Worm (Caenorhabditis elegans) whole organism, early embryonic: ENCODE results near the gene K01G12.3.

ENCODE experiments used
- B0310.2 ChIP-seq: sonication (generic microtip); optimal IDR thresholded peaks from 2 replicates; lab custom pipeline; 2016; ENCODE audit warnings: mild to moderate bottlenecking, missing genetic modification characterization, missing compliant biosample characterization
- F13C5.2 ChIP-seq: sonication (generic microtip); optimal IDR thresholded peaks from 2 replicates; lab custom pipeline; 2017; ENCODE audit warnings: mild to moderate bottlenecking, missing genetic modification characterization, inconsistent platforms, missing compliant biosample characterization
- aly-1 ChIP-seq: sonication (generic microtip); optimal IDR thresholded peaks from 2 replicates; lab custom pipeline; 2016; ENCODE audit warnings: missing genetic modification characterization, missing compliant biosample characterization
- ama-1 ChIP-seq: fragments of 150-350 bp; optimal IDR thresholded peaks from 2 replicates; lab custom pipeline; 2014
- ceh-13 ChIP-seq: fragments of 200-800 bp; sonication (Bioruptor generic); optimal IDR thresholded peaks from 2 replicates; lab custom pipeline; 2018; ENCODE audit warnings: mild to moderate bottlenecking, missing genetic modification characterization, missing compliant biosample characterization
- ceh-36 ChIP-seq: sonication (generic microtip); optimal IDR thresholded peaks from 2 replicates; lab custom pipeline; 2016; ENCODE audit warnings: missing genetic modification characterization, inconsistent platforms, missing compliant biosample characterization
- ets-7 ChIP-seq: sonication (generic microtip); optimal IDR thresholded peaks from 2 replicates; lab custom pipeline; 2016; ENCODE audit warnings: missing genotype, missing genetic modification characterization, missing compliant biosample characterization
- flt-1 ChIP-seq: fragments of 200-800 bp; sonication (Bioruptor generic); IDR thresholded peaks from 2 replicates; pipeline ENCODE4 v1.3.6; 2022; ENCODE audit warnings: missing genetic modification characterization, missing compliant biosample characterization
- hmbx-1 ChIP-seq: sonication (generic microtip); optimal IDR thresholded peaks from 2 replicates; lab custom pipeline; 2016; ENCODE audit warnings: mild to moderate bottlenecking, missing genetic modification characterization, missing compliant biosample characterization
- hmg-4 ChIP-seq: fragments of 200-800 bp; sonication (Bioruptor generic); optimal IDR thresholded peaks from 2 replicates; lab custom pipeline; 2018; ENCODE audit warnings: mild to moderate bottlenecking, missing genetic modification characterization, missing compliant biosample characterization
- hnd-1 ChIP-seq: sonication (generic microtip); optimal IDR thresholded peaks from 2 replicates; lab custom pipeline; 2016; ENCODE audit warnings: missing genetic modification characterization, missing compliant biosample characterization
- pes-1 ChIP-seq: fragments of 200-800 bp; sonication (Bioruptor generic); IDR thresholded peaks from 2 replicates; pipeline ENCODE4 v1.3.6; 2022; ENCODE audit warnings: missing genetic modification reagents, missing genetic modification characterization, missing compliant biosample characterization
- scrt-1 ChIP-seq: fragments of 200-800 bp; sonication (Bioruptor generic); IDR thresholded peaks from 2 replicates; pipeline ENCODE4 v1.3.6; 2022; ENCODE audit warnings: missing genetic modification characterization, missing compliant biosample characterization
- sea-1 ChIP-seq: fragments of 200-800 bp; sonication (Bioruptor generic); conservative IDR thresholded peaks from 2 replicates; pipeline ENCODE4 v1.3.6; 2022; ENCODE audit warnings: missing genetic modification characterization, missing compliant biosample characterization
- tbx-11 ChIP-seq: fragments of 200-800 bp; sonication (Bioruptor generic); IDR thresholded peaks from 2 replicates; pipeline ENCODE4 v1.3.6; 2022; ENCODE audit warnings: missing genetic modification characterization, missing compliant biosample characterization
- tbx-37 ChIP-seq: fragments of 200-800 bp; sonication (Bioruptor generic); conservative IDR thresholded peaks from 2 replicates; pipeline ENCODE4 v1.3.6; 2022; ENCODE audit warnings: missing genetic modification reagents, missing genetic modification characterization, missing compliant biosample characterization
- tra-4 ChIP-seq: sonication (generic microtip); optimal IDR thresholded peaks from 2 replicates; lab custom pipeline; 2017; ENCODE audit warnings: missing genetic modification characterization, missing compliant biosample characterization

Gene K01G12.3

ce11 chrIV:14193196-14193595 lies at the start of gene K01G12.3:
K01G12.3 (plus strand) TSS chrIV:14193496.
- TF ChIP-seq tbx-11 (GFP tag; lab: Robert Waterston, UW) (no peak), hmg-4 (GFP tag; lab: Kevin White, UChicago) (no peak), sea-1 (GFP tag; lab: Robert Waterston, UW) (no peak), ceh-13 (GFP tag; lab: Kevin White, UChicago) (no peak), ceh-36 (tag; lab: Kevin White, UChicago) (no peak), pes-1 (no peak), aly-1 (tag; lab: Kevin White, UChicago) (no peak), B0310.2 (tag; lab: Kevin White, UChicago) (no peak), F13C5.2 (tag; lab: Kevin White, UChicago) (no peak), tra-4 (tag; lab: Kevin White, UChicago) (no peak), hmbx-1 (tag; lab: Kevin White, UChicago) (no peak)

- TF ChIP-seq ets-7 (tag; lab: Kevin White, UChicago) (no peak), ceh-13 (GFP tag; lab: Kevin White, UChicago) (no peak), tra-4 (tag; lab: Kevin White, UChicago) (no peak), ceh-36 (tag; lab: Kevin White, UChicago) (no peak), tbx-37 (GFP tag; lab: Robert Waterston, UW) (no peak), F13C5.2 (tag; lab: Kevin White, UChicago) (no peak), hnd-1 (tag; lab: Kevin White, UChicago) (no peak), tbx-11 (GFP tag; lab: Robert Waterston, UW) (no peak), hmbx-1 (tag; lab: Kevin White, UChicago) (no peak), pes-1 (no peak), aly-1 (tag; lab: Kevin White, UChicago) (no peak), scrt-1 (GFP tag; lab: Robert Waterston, UW) (no peak), hmg-4 (GFP tag; lab: Kevin White, UChicago) (no peak), ama-1 (lab: Kevin White, UChicago) (no peak), B0310.2 (tag; lab: Kevin White, UChicago) (no peak), flt-1 (GFP tag; lab: Robert Waterston, UW) (no peak)
These were observed 47.7 kb upstream of the K01G12.3 start, which contains the start of gene oac-37 for ce11 chrIV:14145594-14145993. oac-37 (plus strand) TSS chrIV:14145894.

DNA sequence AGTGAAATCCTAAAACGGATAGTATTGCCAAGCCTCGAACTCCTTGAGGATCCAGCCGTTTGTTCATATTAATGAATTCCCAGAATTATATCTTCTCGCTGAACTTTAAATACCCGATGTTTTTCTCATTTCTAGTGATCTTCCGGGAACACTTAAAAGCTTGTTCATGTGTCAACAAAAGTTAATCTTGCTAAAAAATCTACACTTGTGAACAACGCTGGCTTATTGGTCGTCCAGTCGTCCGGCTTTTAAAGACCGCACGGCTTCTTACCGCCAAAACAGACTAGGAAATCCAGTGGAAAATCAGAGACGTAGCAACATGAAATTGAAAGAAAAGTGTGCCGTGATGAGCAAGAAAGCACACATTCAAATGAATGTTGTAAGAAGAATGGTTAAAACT lies 40.0 kb upstream of the K01G12.3 start, which contains the start of gene oac-38:
Gene oac-38 (minus strand): TSS at position 101 of the 400 bp plus-strand sequence.
- TF ChIP-seq flt-1 (GFP tag; lab: Robert Waterston, UW): no peak
- TF ChIP-seq aly-1 (tag; lab: Kevin White, UChicago): no peak
- TF ChIP-seq hmbx-1 (tag; lab: Kevin White, UChicago): no peak
- no peak for TF ChIP-seq scrt-1 (GFP tag; lab: Robert Waterston, UW)
- TF ChIP-seq tra-4 (tag; lab: Kevin White, UChicago): no peak
- no peak for TF ChIP-seq tbx-11 (GFP tag; lab: Robert Waterston, UW)
- TF ChIP-seq F13C5.2 (tag; lab: Kevin White, UChicago): no peak
- no peak for TF ChIP-seq ceh-36 (tag; lab: Kevin White, UChicago)
- no peak for TF ChIP-seq ceh-13 (GFP tag; lab: Kevin White, UChicago)
- no peak for TF ChIP-seq ets-7 (tag; lab: Kevin White, UChicago)
- no peak for TF ChIP-seq pes-1
- no peak for TF ChIP-seq ama-1 (lab: Kevin White, UChicago)

DNA sequence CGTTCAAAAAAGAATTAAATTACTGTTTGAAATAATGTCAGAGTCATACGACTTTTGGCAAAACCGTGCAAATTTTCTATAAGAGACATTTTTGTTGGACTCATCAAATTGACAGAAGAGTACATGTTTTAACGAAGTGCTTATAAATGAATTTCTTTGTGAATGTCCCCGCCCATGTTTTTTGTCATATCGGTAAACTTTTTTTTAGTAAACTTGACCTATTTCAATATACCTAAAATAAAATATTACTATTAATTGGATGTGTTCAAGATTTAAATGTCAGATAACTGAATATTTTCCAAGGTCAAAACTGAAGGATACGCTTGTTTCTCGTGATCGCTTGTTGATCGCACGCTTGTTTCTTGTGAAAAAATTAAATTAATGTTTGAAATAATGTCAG lies 35.2 kb upstream of the K01G12.3 start, which contains the start of gene R05A10.8:
Gene R05A10.8 (minus strand): TSS at position 101 of the 400 bp plus-strand sequence.
- TF ChIP-seq pes-1 (no peak), B0310.2 (tag; lab: Kevin White, UChicago) (no peak), hnd-1 (tag; lab: Kevin White, UChicago) (no peak), aly-1 (tag; lab: Kevin White, UChicago) (no peak), F13C5.2 (tag; lab: Kevin White, UChicago) (no peak), hmg-4 (GFP tag; lab: Kevin White, UChicago) (no peak), tbx-37 (GFP tag; lab: Robert Waterston, UW) (no peak), ama-1 (lab: Kevin White, UChicago) (no peak), tra-4 (tag; lab: Kevin White, UChicago) (no peak), ceh-36 (tag; lab: Kevin White, UChicago) (no peak), hmbx-1 (tag; lab: Kevin White, UChicago) (no peak), ceh-13 (GFP tag; lab: Kevin White, UChicago) (no peak), sea-1 (GFP tag; lab: Robert Waterston, UW) (no peak)

- TF ChIP-seq scrt-1 (GFP tag; lab: Robert Waterston, UW) (no peak), ceh-13 (GFP tag; lab: Kevin White, UChicago) (no peak), hmbx-1 (tag; lab: Kevin White, UChicago) (no peak), ets-7 (tag; lab: Kevin White, UChicago) (no peak), F13C5.2 (tag; lab: Kevin White, UChicago) (no peak), B0310.2 (tag; lab: Kevin White, UChicago) (no peak), tbx-37 (GFP tag; lab: Robert Waterston, UW) (no peak), ceh-36 (tag; lab: Kevin White, UChicago) (no peak), sea-1 (GFP tag; lab: Robert Waterston, UW) (no peak), hmg-4 (GFP tag; lab: Kevin White, UChicago) (no peak), hnd-1 (tag; lab: Kevin White, UChicago) (no peak), ama-1 (lab: Kevin White, UChicago) (no peak), flt-1 (GFP tag; lab: Robert Waterston, UW) (no peak), aly-1 (tag; lab: Kevin White, UChicago) (no peak)
These were observed 30.5 kb upstream of the K01G12.3 start, which contains the start of gene R05A10.7 for ce11 chrIV:14162772-14163171. R05A10.7 (minus strand) TSS chrIV:14162872.

ce11 chrIV:14164109-14164508 lies 29.2 kb upstream of the K01G12.3 start:
- TF ChIP-seq ceh-13 (GFP tag; lab: Kevin White, UChicago) (no peak), hmbx-1 (tag; lab: Kevin White, UChicago) (no peak), pes-1 (no peak), F13C5.2 (tag; lab: Kevin White, UChicago) (no peak), tra-4 (tag; lab: Kevin White, UChicago) (no peak)
